Fruit fly (Drosophila melanogaster) whole organism, embryonic: ENCODE results near the gene Datp.

Experiments
- Adf1 ChIP-seq: fragments of 200-800 bp; sonication (Bioruptor generic); IDR thresholded peaks from 2 replicates; pipeline ENCODE4 v1.3.6; 2022; ENCODE audit warnings: missing biosample characterization, missing genetic modification characterization
- Antp ChIP-seq: fragments of 200-800 bp; sonication (Bioruptor generic); optimal IDR thresholded peaks from 3 replicates; lab custom pipeline; 2016; ENCODE audit warnings: missing biosample characterization, missing genetic modification characterization
- Atf6 ChIP-seq: fragments of 200-800 bp; sonication (Bioruptor generic); IDR thresholded peaks from 2 replicates; pipeline ENCODE4 v1.3.6; 2022; ENCODE audit warnings: missing biosample characterization, missing genetic modification characterization
- CG11456 ChIP-seq: fragments of 200-800 bp; sonication (Bioruptor generic); IDR thresholded peaks from 3 replicates; pipeline ENCODE4 v1.3.6; 2022; ENCODE audit warnings: missing biosample characterization, missing genetic modification characterization
- CG12299 ChIP-seq: fragments of 200-800 bp; sonication (Bioruptor generic); optimal IDR thresholded peaks from 2 replicates; lab custom pipeline; 2018; ENCODE audit warnings: missing biosample characterization, mild to moderate bottlenecking, missing genetic modification characterization
- CG14710 ChIP-seq: fragments of 200-800 bp; sonication (Bioruptor generic); optimal IDR thresholded peaks from 3 replicates; lab custom pipeline; 2019; ENCODE audit warnings: missing biosample characterization, mild to moderate bottlenecking, missing genetic modification characterization, moderate library complexity
- CG1529 ChIP-seq: fragments of 200-800 bp; sonication (Bioruptor generic); optimal IDR thresholded peaks from 3 replicates; lab custom pipeline; 2018; ENCODE audit warnings: missing biosample characterization, missing genetic modification characterization
- CG15479 ChIP-seq: fragments of 200-800 bp; sonication (Bioruptor generic); optimal IDR thresholded peaks from 3 replicates; lab custom pipeline; 2019; ENCODE audit warnings: missing biosample characterization, mild to moderate bottlenecking, missing genetic modification characterization, moderate library complexity
- CG17361 ChIP-seq: fragments of 200-800 bp; sonication (Bioruptor generic); IDR thresholded peaks from 3 replicates; pipeline ENCODE4 v1.3.6; 2022; ENCODE audit warnings: missing biosample characterization, missing genetic modification characterization
- CG17568 ChIP-seq: fragments of 200-800 bp; sonication (Bioruptor generic); optimal IDR thresholded peaks from 2 replicates; lab custom pipeline; 2018; ENCODE audit warnings: missing biosample characterization, mild to moderate bottlenecking, missing genetic modification characterization, moderate library complexity
- CG17802 ChIP-seq: fragments of 200-800 bp; sonication (Bioruptor generic); optimal IDR thresholded peaks from 2 replicates; lab custom pipeline; 2018; ENCODE audit warnings: missing biosample characterization, mild to moderate bottlenecking, missing genetic modification characterization, moderate library complexity
- CG18262 ChIP-seq: fragments of 200-800 bp; optimal IDR thresholded peaks from 3 replicates; lab custom pipeline; 2019; ENCODE audit warnings: missing biosample characterization, mild to moderate bottlenecking, missing genetic modification characterization, moderate library complexity
- CG2199 ChIP-seq: fragments of 200-800 bp; sonication (Bioruptor generic); IDR thresholded peaks from 3 replicates; pipeline ENCODE4 v1.3.6; 2022; ENCODE audit warnings: missing biosample characterization, missing genetic modification characterization
- CG2202 ChIP-seq: fragments of 200-800 bp; sonication (Bioruptor generic); optimal IDR thresholded peaks from 2 replicates; lab custom pipeline; 2018; ENCODE audit warnings: missing biosample characterization, mild to moderate bottlenecking, missing genetic modification characterization
- CG3163 ChIP-seq: fragments of 200-800 bp; sonication (Bioruptor generic); optimal IDR thresholded peaks from 3 replicates; lab custom pipeline; 2016; ENCODE audit warnings: missing biosample characterization, missing genetic modification characterization
- CG32772 ChIP-seq: fragments of 200-800 bp; sonication (Bioruptor generic); IDR thresholded peaks from 2 replicates; pipeline ENCODE4 v1.3.6; 2022; ENCODE audit warnings: missing biosample characterization, missing genetic modification characterization
- CG43689 ChIP-seq: fragments of 200-800 bp; sonication (Bioruptor generic); IDR thresholded peaks from 2 replicates; pipeline ENCODE4 v1.3.6; 2022; ENCODE audit warnings: missing biosample characterization, missing genetic modification characterization
- CG6272 ChIP-seq: fragments of 200-800 bp; sonication (Bioruptor generic); IDR thresholded peaks from 2 replicates; pipeline ENCODE4 v1.3.6; 2022; ENCODE audit warnings: missing biosample characterization, missing genetic modification characterization
- CG7357 ChIP-seq: fragments of 200-800 bp; sonication (Bioruptor generic); IDR thresholded peaks from 3 replicates; pipeline ENCODE4 v1.3.6; 2022; ENCODE audit warnings: missing biosample characterization, missing genetic modification characterization
- CG7987 ChIP-seq: fragments of 200-800 bp; sonication (Bioruptor generic); optimal IDR thresholded peaks from 2 replicates; lab custom pipeline; 2018; ENCODE audit warnings: missing biosample characterization, mild to moderate bottlenecking, missing genetic modification characterization, moderate library complexity
- CG8388 ChIP-seq: fragments of 200-800 bp; sonication (Bioruptor generic); optimal IDR thresholded peaks from 2 replicates; lab custom pipeline; 2019; ENCODE audit warnings: missing biosample characterization, mild to moderate bottlenecking, missing genetic modification characterization, moderate library complexity
- CG8924 ChIP-seq: fragments of 200-800 bp; optimal IDR thresholded peaks from 3 replicates; lab custom pipeline; 2019; ENCODE audit warnings: missing biosample characterization, mild to moderate bottlenecking, missing genetic modification characterization, moderate library complexity
- CG8944 ChIP-seq: fragments of 200-800 bp; sonication (Bioruptor generic); optimal IDR thresholded peaks from 3 replicates; lab custom pipeline; 2016; ENCODE audit warnings: missing biosample characterization, missing genetic modification characterization
- Gug ChIP-seq: fragments of 200-800 bp; sonication (Bioruptor generic); IDR thresholded peaks from 4 replicates; pipeline ENCODE4 v1.3.6; 2022; ENCODE audit warnings: missing biosample characterization, missing genetic modification characterization
- Med ChIP-seq: fragments of 200-800 bp; sonication (Bioruptor generic); peaks from one replicate; lab custom pipeline; 2016; ENCODE audit warnings: missing biosample characterization, missing genetic modification characterization, mild to moderate bottlenecking, inconsistent platforms, moderate library complexity
- NfI ChIP-seq: fragments of 200-800 bp; sonication (Bioruptor generic); optimal IDR thresholded peaks from 3 replicates; lab custom pipeline; 2018; ENCODE audit warnings: missing biosample characterization, mild to moderate bottlenecking, missing genetic modification characterization, moderate library complexity
- Six4 ChIP-seq: fragments of 200-800 bp; sonication (Bioruptor generic); optimal IDR thresholded peaks from 2 replicates; lab custom pipeline; 2016; ENCODE audit warnings: missing biosample characterization, missing genetic modification characterization
- Spps ChIP-seq: fragments of 200-800 bp; sonication (Bioruptor generic); optimal IDR thresholded peaks from 2 replicates; lab custom pipeline; 2018; ENCODE audit warnings: missing biosample characterization, mild to moderate bottlenecking, missing genetic modification characterization
- TFAM ChIP-seq: fragments of 200-800 bp; sonication (Bioruptor generic); optimal IDR thresholded peaks from 2 replicates; lab custom pipeline; 2017; ENCODE audit warnings: missing biosample characterization, missing genetic modification characterization, inconsistent platforms
- Trl ChIP-seq, 3 experiments: fragments of >200 bp in 2 of 3; fragments of 200-800 bp in 1 of 3; sonication (Bioruptor generic) in 1 of 3; optimal IDR thresholded peaks; 2 replicates in 1 of 3; 3 replicates in 2 of 3; lab custom pipeline; 2016 to 2017; ENCODE audit warnings: missing biosample characterization in 1 of 3, missing genetic modification characterization in 1 of 3
- Xrp1 ChIP-seq: fragments of 200-800 bp; sonication (Bioruptor generic); IDR thresholded peaks from 2 replicates; pipeline ENCODE4 v1.3.6; 2022; ENCODE audit warnings: missing biosample characterization, missing genetic modification characterization
- dati ChIP-seq: fragments of 200-800 bp; sonication (Bioruptor generic); IDR thresholded peaks from 2 replicates; pipeline ENCODE4 v1.3.6; 2022; ENCODE audit warnings: missing biosample characterization, missing genetic modification characterization
- dmrt99B ChIP-seq: fragments of 200-800 bp; sonication (Bioruptor generic); optimal IDR thresholded peaks from 2 replicates; lab custom pipeline; 2018; ENCODE audit warnings: missing biosample characterization, mild to moderate bottlenecking, missing genetic modification characterization, moderate library complexity
- eyg ChIP-seq: fragments of 200-800 bp; sonication (Bioruptor generic); optimal IDR thresholded peaks from 3 replicates; lab custom pipeline; 2016; ENCODE audit warnings: missing biosample characterization, missing genetic modification characterization
- jing ChIP-seq: fragments of 200-800 bp; sonication (Bioruptor generic); optimal IDR thresholded peaks from 2 replicates; lab custom pipeline; 2018; ENCODE audit warnings: missing biosample characterization, mild to moderate bottlenecking, missing genetic modification characterization
- lilli ChIP-seq: fragments of 200-800 bp; sonication (Bioruptor generic); optimal IDR thresholded peaks from 3 replicates; lab custom pipeline; 2016; ENCODE audit warnings: missing biosample characterization, missing genetic modification characterization
- nerfin-1 ChIP-seq: fragments of 200-800 bp; sonication (Bioruptor generic); optimal IDR thresholded peaks from 3 replicates; lab custom pipeline; 2019; ENCODE audit warnings: missing biosample characterization, mild to moderate bottlenecking, missing genetic modification characterization, moderate library complexity
- oc ChIP-seq: fragments of 200-800 bp; sonication (Bioruptor generic); optimal IDR thresholded peaks from 2 replicates; lab custom pipeline; 2018; ENCODE audit warnings: missing biosample characterization, mild to moderate bottlenecking, missing genetic modification characterization, moderate library complexity
- salm ChIP-seq: fragments of 200-800 bp; sonication (Bioruptor generic); optimal IDR thresholded peaks from 2 replicates; lab custom pipeline; 2018; ENCODE audit warnings: missing biosample characterization, mild to moderate bottlenecking, missing genetic modification characterization
- sc ChIP-seq, 3 experiments: fragments of >200 bp in 2 of 3; fragments of 200-800 bp in 1 of 3; sonication (Bioruptor generic) in 1 of 3; optimal IDR thresholded peaks; 2 replicates in 2 of 3; 3 replicates in 1 of 3; lab custom pipeline; 2017; ENCODE audit warnings: mild to moderate bottlenecking in 1 of 3, missing biosample characterization in 1 of 3, missing genetic modification characterization in 1 of 3, missing genetic modification reagents in 1 of 3
- slbo ChIP-seq: fragments of 200-800 bp; sonication (Bioruptor generic); IDR thresholded peaks from 2 replicates; pipeline ENCODE4 v1.3.6; 2022; ENCODE audit warnings: missing biosample characterization, missing genetic modification characterization
- sqz ChIP-seq: fragments of 200-800 bp; sonication (Bioruptor generic); optimal IDR thresholded peaks from 3 replicates; lab custom pipeline; 2018; ENCODE audit warnings: missing biosample characterization, mild to moderate bottlenecking, missing genetic modification characterization
- tio ChIP-seq: fragments of 200-800 bp; sonication (Bioruptor generic); optimal IDR thresholded peaks from 2 replicates; lab custom pipeline; 2017; ENCODE audit warnings: missing biosample characterization, missing genetic modification characterization, inconsistent platforms
- vfl ChIP-seq: fragments of 200-800 bp; sonication (Bioruptor generic); optimal IDR thresholded peaks from 2 replicates; lab custom pipeline; 2016; ENCODE audit warnings: missing biosample characterization, missing genetic modification characterization
- vvl ChIP-seq: fragments of 200-800 bp; sonication (Bioruptor generic); IDR thresholded peaks from 2 replicates; pipeline ENCODE4 v1.3.6; 2022; ENCODE audit warnings: missing biosample characterization, missing genetic modification characterization
- zen ChIP-seq: fragments of 200-800 bp; sonication (Bioruptor generic); optimal IDR thresholded peaks from 3 replicates; lab custom pipeline; 2018; ENCODE audit warnings: missing biosample characterization, mild to moderate bottlenecking, missing genetic modification characterization, moderate library complexity
- zfh1 ChIP-seq: fragments of 200-800 bp; sonication (Bioruptor generic); IDR thresholded peaks from 3 replicates; pipeline ENCODE4 v1.3.6; 2022; ENCODE audit warnings: missing biosample characterization, missing genetic modification characterization

Gene Datp

dm6 chr2L:9986402-9987350, 48.1 kb upstream of the Datp start (continued):
- peak; percentile 76; the same call in 1 of the 2 replicates for TF ChIP-seq CG32772 (GFP tag; lab: Robert Waterston, UW)
- TF ChIP-seq Adf1: no peak
- peak; percentile 61; the same call in 3 of the 4 replicates for TF ChIP-seq Gug (GFP tag; lab: Robert Waterston, UW)
- peak; percentile 36; the same call in 1 of the 2 replicates for TF ChIP-seq slbo
- peak; percentile 68 for TF ChIP-seq CG18262 (tag; lab: Kevin White, UChicago)
- TF ChIP-seq CG17361 (GFP tag; lab: Robert Waterston, UW): peak; percentile 62; the same call in 2 of the 3 replicates
- no peak for TF ChIP-seq tio (GFP tag; lab: Kevin White, UChicago)
- no peak for TF ChIP-seq CG7987 (GFP tag; lab: Kevin White, UChicago)
- TF ChIP-seq zfh1 (GFP tag; lab: Robert Waterston, UW): peak; percentile 75; the same call in 2 of the 3 replicates
- TF ChIP-seq CG11456 (GFP tag; lab: Robert Waterston, UW): no peak
- TF ChIP-seq jing (GFP tag; lab: Kevin White, UChicago): peak; percentile 65
- peak; percentile 92 for TF ChIP-seq Med
- peak; percentile 33; the same call in 1 of the 2 replicates for TF ChIP-seq CG6272 (GFP tag; lab: Robert Waterston, UW)
- no peak for TF ChIP-seq salm (tag; lab: Kevin White, UChicago)
- TF ChIP-seq sqz: no peak
- peak; percentile 43 for TF ChIP-seq Antp (GFP tag; lab: Kevin White, UChicago)
- TF ChIP-seq lilli (GFP tag; lab: Kevin White, UChicago): peak; percentile 26
- TF ChIP-seq Atf6 (GFP tag; lab: Robert Waterston, UW): no peak
- peak; percentile 87 for TF ChIP-seq vvl (GFP tag; lab: Robert Waterston, UW)
- peak; percentile 71 for TF ChIP-seq dmrt99B (tag; lab: Kevin White, UChicago)
- peak; percentile 22 for TF ChIP-seq CG8924 (tag; lab: Kevin White, UChicago)
- no peak for TF ChIP-seq CG8944
- TF ChIP-seq CG8388 (GFP tag; lab: Kevin White, UChicago): peak; percentile 50
- TF ChIP-seq zen (tag; lab: Kevin White, UChicago): no peak
- TF ChIP-seq nerfin-1 (tag; lab: Kevin White, UChicago): peak; percentile 42
- no peak for TF ChIP-seq CG15479 (GFP tag; lab: Kevin White, UChicago)
- no peak for TF ChIP-seq CG12299 (tag; lab: Kevin White, UChicago)
- peak; percentile 85 for TF ChIP-seq Xrp1
- TF ChIP-seq CG17802 (tag; lab: Kevin White, UChicago): peak; percentile 55
- no peak for TF ChIP-seq TFAM (GFP tag; lab: Kevin White, UChicago)
- peak; percentile 16; the same call in 1 of the 3 replicates for TF ChIP-seq CG7357 (GFP tag; lab: Robert Waterston, UW)
- peak; percentile 60 for TF ChIP-seq Six4 (GFP tag; lab: Kevin White, UChicago)
- TF ChIP-seq vfl (GFP tag; lab: Kevin White, UChicago): no peak
- peak; percentile 15 for TF ChIP-seq CG1529 (GFP tag; lab: Kevin White, UChicago)
- TF ChIP-seq CG2199 (GFP tag; lab: Robert Waterston, UW): 0 out of 3 replicates have a peak, but pooled peaks have one; percentile 27
- peak; percentile 50 for TF ChIP-seq Spps (tag; lab: Kevin White, UChicago)
- TF ChIP-seq CG14710 (tag; lab: Kevin White, UChicago): peak; percentile 47
- TF ChIP-seq dati (GFP tag; lab: Robert Waterston, UW): 0 out of 2 replicates have a peak, but pooled peaks have one; percentile 30
- TF ChIP-seq CG17568 (GFP tag; lab: Kevin White, UChicago): no peak
- no peak for TF ChIP-seq Trl (optimal IDR thresholded peaks at IDR 0.05; lab: Kevin White, UChicago)
- TF ChIP-seq Trl (GFP tag; optimal IDR thresholded peaks at IDR 0.05; lab: Kevin White, UChicago): peak; percentile 11
- TF ChIP-seq oc (tag; lab: Kevin White, UChicago): no peak
- peak; percentile 34 for TF ChIP-seq CG2202 (tag; lab: Kevin White, UChicago)
- no peak for TF ChIP-seq eyg
- TF ChIP-seq NfI (GFP tag; lab: Kevin White, UChicago): peak; percentile 47
- TF ChIP-seq CG43689 (GFP tag; lab: Robert Waterston, UW): 0 out of 2 replicates have a peak, but pooled peaks have one; percentile 4
- no peak for TF ChIP-seq CG3163
- TF ChIP-seq sc (optimal IDR thresholded peaks at IDR 0.05; lab: Kevin White, UChicago): no peak
- TF ChIP-seq sc (GFP tag; optimal IDR thresholded peaks at IDR 0.05; lab: Kevin White, UChicago): peak; percentile 9
